Fruit fly (Drosophila melanogaster) whole organism: ENCODE measurements around the gene Spn.

Source experiments
- Dll ChIP-seq: fragments of >200 bp; optimal IDR thresholded peaks from 2 replicates; lab custom pipeline; 2017
- pan ChIP-seq: fragments of >200 bp; optimal IDR thresholded peaks from 2 replicates; lab custom pipeline; 2017
- psq ChIP-seq: fragments of >200 bp; optimal IDR thresholded peaks from 2 replicates; lab custom pipeline; 2017

dm6 chr3L:2589167-2589910 is 35.2 kb upstream of the Spn start, which contains the start of gene dos:
- TF ChIP-seq Dll (no peak), pan (lab: Kevin White, UChicago) (no peak), psq (lab: Kevin White, UChicago) (no peak)
